Worm (Caenorhabditis elegans): Measurements from ENCODE around the gene mmad-1.

mmad-1 gene

ce11 chrIII:13548982-13549381 lies at the start of gene mmad-1:
Gene mmad-1, minus strand, starts transcription at chrIII:13549005.
- TF ChIP-seq dao-5 (tag; optimal IDR thresholded peaks at IDR 0.05) (no peak), W03F9.2 (tag; optimal IDR thresholded peaks at IDR 0.05) (peak; percentile 40), him-1 (tag; optimal IDR thresholded peaks at IDR 0.05) (no peak)

DNA sequence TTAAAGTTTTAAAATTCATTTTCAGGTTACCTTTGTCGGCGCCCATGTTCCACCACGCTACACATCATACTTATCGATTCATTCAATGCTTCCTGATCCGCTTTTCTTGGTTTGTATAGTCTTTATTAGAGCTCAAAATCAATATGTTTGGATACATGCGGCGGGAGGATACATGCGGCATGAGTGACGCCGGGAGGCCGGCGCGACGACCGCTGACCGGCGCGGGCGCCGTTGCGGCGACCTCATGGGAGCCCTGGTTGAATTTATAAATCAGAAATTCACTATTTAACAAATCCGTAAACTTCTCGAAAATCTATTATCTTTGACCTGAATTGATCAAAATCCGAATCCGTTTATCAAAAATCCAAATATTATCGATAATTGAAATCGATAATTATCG lies 32.9 kb upstream of the mmad-1 start:
- TF ChIP-seq W03F9.2 (tag; optimal IDR thresholded peaks at IDR 0.05) (no peak), him-1 (tag; optimal IDR thresholded peaks at IDR 0.05) (no peak), dao-5 (tag; optimal IDR thresholded peaks at IDR 0.05) (no peak)

DNA sequence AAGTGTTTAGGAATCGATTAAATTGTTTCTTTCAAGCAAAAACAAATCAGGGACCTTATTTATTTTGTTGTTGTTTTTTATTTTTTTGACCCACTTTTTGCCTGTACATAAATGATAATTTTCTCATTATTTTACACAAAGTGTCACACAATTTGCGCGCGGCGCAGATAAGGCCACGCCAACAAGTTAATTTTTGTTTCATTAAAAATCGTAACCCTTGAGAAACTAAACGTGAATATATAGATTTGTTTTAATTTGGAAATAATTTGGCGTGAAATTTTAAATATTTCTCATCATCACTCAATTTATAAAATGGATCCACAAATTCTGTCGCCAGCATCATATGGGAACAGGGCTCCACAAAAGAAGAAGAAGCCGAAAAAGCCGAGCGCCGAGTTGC lies 31.7 kb upstream of the mmad-1 start, which contains the start of gene T05D4.5:
Gene T05D4.5 (plus strand): TSS at position 301 of the 400 bp plus-strand sequence.
- TF ChIP-seq dao-5 (tag; optimal IDR thresholded peaks at IDR 0.05) (no peak), W03F9.2 (tag; optimal IDR thresholded peaks at IDR 0.05) (no peak), him-1 (tag; optimal IDR thresholded peaks at IDR 0.05) (no peak)

- TF ChIP-seq W03F9.2 (tag; optimal IDR thresholded peaks at IDR 0.05) (no peak), dao-5 (tag; optimal IDR thresholded peaks at IDR 0.05) (no peak), him-1 (tag; optimal IDR thresholded peaks at IDR 0.05) (no peak)
Observed at ce11 chrIII:13580076-13580475, 31.3 kb upstream of the mmad-1 start.

DNA sequence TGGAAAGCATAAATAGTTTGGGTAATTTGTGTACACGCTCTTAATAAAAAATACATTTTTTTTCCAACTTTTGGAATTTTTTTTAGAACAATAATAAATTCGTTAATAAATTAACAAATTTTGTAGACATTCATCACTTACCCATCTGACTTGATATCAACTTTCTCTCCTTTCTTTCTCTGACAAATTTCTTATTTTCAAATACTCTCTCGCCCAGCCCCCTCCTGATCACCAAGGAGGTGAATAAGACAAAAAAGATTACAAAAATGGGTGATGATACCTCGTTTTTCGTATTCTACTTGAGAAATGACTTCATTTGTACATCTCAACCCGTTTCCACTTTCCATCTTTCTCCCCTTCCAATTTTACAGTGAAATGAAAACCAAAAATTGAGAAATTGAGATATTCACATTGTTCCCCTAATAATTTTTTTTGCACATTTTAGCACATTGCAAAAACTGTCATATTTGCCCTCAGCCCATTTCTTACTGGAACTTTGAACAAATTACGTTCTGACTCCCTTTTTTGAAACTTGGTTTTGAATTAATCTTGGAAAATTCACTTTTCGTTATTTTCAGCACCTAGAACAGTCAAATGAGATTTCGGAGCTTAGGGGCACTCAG lies 26.9 kb upstream of the mmad-1 start, which contains the start of gene osm-7:
Gene osm-7 (plus strand): TSS at position 573 of the 623 bp plus-strand sequence.
- TF ChIP-seq W03F9.2 (tag; optimal IDR thresholded peaks at IDR 0.05) (no peak), him-1 (tag; optimal IDR thresholded peaks at IDR 0.05) (no peak), dao-5 (tag; optimal IDR thresholded peaks at IDR 0.05) (no peak)

ce11 chrIII:13570347-13570746 lies 21.5 kb upstream of the mmad-1 start, which contains the start of gene exc-12:
Gene exc-12, minus strand, starts transcription at chrIII:13570447.
- no peak for TF ChIP-seq him-1 (tag; optimal IDR thresholded peaks at IDR 0.05)
- TF ChIP-seq W03F9.2 (tag; optimal IDR thresholded peaks at IDR 0.05) = no peak
- TF ChIP-seq dao-5 (tag; optimal IDR thresholded peaks at IDR 0.05) = no peak

ce11 chrIII:13565972-13566371 lies 17.2 kb upstream of the mmad-1 start:
- TF ChIP-seq him-1 (tag; optimal IDR thresholded peaks at IDR 0.05) = no peak
- TF ChIP-seq W03F9.2 (tag; optimal IDR thresholded peaks at IDR 0.05) = no peak
- TF ChIP-seq dao-5 (tag; optimal IDR thresholded peaks at IDR 0.05) = no peak

ce11 chrIII:13564929-13565328 lies 16.1 kb upstream of the mmad-1 start, which contains the start of gene aldo-1:
Gene aldo-1, minus strand, starts transcription at chrIII:13564937.
- TF ChIP-seq him-1 (tag; optimal IDR thresholded peaks at IDR 0.05) = peak; percentile 45
- no peak for TF ChIP-seq dao-5 (tag; optimal IDR thresholded peaks at IDR 0.05)

DNA sequence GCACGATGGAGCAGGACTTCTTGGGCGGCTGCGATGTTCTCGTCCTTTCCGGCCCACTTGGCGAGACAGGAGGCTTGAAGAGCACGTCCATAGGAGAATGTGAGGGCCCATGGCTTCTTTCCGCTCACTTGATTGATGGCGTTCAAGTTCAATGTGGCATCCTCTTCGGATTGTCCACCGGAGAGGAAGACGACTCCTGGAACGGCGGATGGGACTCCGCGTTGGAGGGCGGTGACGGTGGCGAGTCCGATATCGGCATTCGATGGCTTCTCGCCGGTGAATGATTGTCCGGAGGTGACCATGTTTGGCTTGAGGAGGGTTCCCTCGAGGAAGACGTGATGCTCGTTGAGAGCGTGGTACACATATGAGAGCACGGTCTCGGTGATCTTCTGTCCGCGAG lies 14.8 kb upstream of the mmad-1 start:
- TF ChIP-seq dao-5 (tag; optimal IDR thresholded peaks at IDR 0.05) (no peak), him-1 (tag; optimal IDR thresholded peaks at IDR 0.05) (no peak), W03F9.2 (tag; optimal IDR thresholded peaks at IDR 0.05) (no peak)

DNA sequence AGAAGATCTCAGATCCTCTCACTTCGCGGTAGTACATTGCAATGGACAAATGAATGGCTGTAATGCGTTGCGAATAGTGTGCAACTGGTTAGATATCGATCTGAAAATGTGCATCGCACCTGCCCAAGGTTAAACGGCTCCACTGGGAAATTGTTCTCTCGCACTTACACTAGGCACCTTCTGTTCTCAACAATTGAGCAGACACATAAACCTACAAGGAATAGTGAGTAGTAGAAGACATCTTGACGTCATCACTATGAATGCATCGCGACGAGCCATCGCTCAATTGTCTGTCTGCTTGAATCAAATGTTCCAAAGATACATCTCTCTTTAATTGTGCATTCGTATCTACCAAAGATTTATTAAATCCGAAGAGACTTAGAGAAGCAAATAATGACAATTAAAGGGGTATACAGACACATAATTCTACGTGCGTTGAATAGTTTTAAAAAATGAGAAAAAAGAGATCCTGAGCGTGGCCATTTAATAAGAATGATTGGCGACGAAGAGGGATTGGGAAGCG lies 14.3 kb upstream of the mmad-1 start, which contains the start of gene T05D4.2:
Gene T05D4.2 (minus strand): TSS at position 83 of the 523 bp plus-strand sequence.
- TF ChIP-seq dao-5 (tag; optimal IDR thresholded peaks at IDR 0.05) (no peak), W03F9.2 (tag; optimal IDR thresholded peaks at IDR 0.05) (no peak), him-1 (tag; optimal IDR thresholded peaks at IDR 0.05) (no peak)

ce11 chrIII:13561233-13561632 lies 12.4 kb upstream of the mmad-1 start:
- TF ChIP-seq dao-5 (tag; optimal IDR thresholded peaks at IDR 0.05) = no peak
- no peak for TF ChIP-seq him-1 (tag; optimal IDR thresholded peaks at IDR 0.05)
- no peak for TF ChIP-seq W03F9.2 (tag; optimal IDR thresholded peaks at IDR 0.05)

- TF ChIP-seq dao-5 (tag; optimal IDR thresholded peaks at IDR 0.05) (no peak), W03F9.2 (tag; optimal IDR thresholded peaks at IDR 0.05) (no peak), him-1 (tag; optimal IDR thresholded peaks at IDR 0.05) (no peak)
Observed at ce11 chrIII:13560715-13561114, 11.9 kb upstream of the mmad-1 start.

DNA sequence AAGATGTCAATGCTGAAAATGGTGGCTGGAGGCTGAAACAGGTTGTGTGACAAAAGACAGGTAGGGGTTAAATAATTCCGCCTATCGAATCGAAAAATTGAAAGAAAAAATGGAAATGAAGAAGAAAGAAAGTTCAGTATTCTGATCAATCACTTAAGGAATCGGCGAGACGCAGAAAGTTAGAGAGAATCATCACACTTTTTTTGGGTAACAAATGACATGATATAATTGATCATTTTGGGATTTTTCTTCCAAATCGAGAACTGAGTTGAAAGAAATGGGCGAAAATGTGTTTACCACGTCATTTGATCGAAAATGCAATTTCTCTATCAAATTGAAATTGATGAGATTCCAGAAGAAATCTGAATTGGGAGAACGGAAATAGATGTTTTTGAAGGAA lies 7.2 kb upstream of the mmad-1 start:
- TF ChIP-seq him-1 (tag; optimal IDR thresholded peaks at IDR 0.05) (no peak), W03F9.2 (tag; optimal IDR thresholded peaks at IDR 0.05) (no peak), dao-5 (tag; optimal IDR thresholded peaks at IDR 0.05) (no peak)

- no peak for TF ChIP-seq dao-5 (tag; optimal IDR thresholded peaks at IDR 0.05)
- no peak for TF ChIP-seq W03F9.2 (tag; optimal IDR thresholded peaks at IDR 0.05)
- no peak for TF ChIP-seq him-1 (tag; optimal IDR thresholded peaks at IDR 0.05)
Observed at ce11 chrIII:13555234-13555633, 6.4 kb upstream of the mmad-1 start, which contains the start of gene scav-2. Gene scav-2, minus strand, starts transcription at chrIII:13555334.
